Fruit fly (Drosophila melanogaster) whole organism, embryonic: ENCODE measurements around the gene dj-1beta.

ENCODE experiments used
- Bgb ChIP-seq: fragments of 200-800 bp; sonication (Bioruptor generic); IDR thresholded peaks from 2 replicates; pipeline ENCODE4 v1.3.6; 2022; ENCODE audit warnings: missing biosample characterization, missing genetic modification characterization; ENCODE audit not compliant: partially characterized antibody
- CG10654 ChIP-seq: fragments of 200-800 bp; sonication (Bioruptor generic); optimal IDR thresholded peaks from 2 replicates; lab custom pipeline; 2016; ENCODE audit warnings: missing biosample characterization, missing genetic modification characterization
- CG10959 ChIP-seq: fragments of 200-800 bp; sonication (Bioruptor generic); IDR thresholded peaks from 2 replicates; pipeline ENCODE4 v1.3.6; 2022; ENCODE audit warnings: missing biosample characterization, missing genetic modification characterization
- CG12769 ChIP-seq: fragments of 200-800 bp; sonication (Bioruptor generic); optimal IDR thresholded peaks from 2 replicates; lab custom pipeline; 2019; ENCODE audit warnings: missing biosample characterization, mild to moderate bottlenecking, missing genetic modification characterization, moderate library complexity
- CG13287 ChIP-seq: fragments of 200-800 bp; sonication (Bioruptor generic); IDR thresholded peaks from 2 replicates; pipeline ENCODE4 v1.3.6; 2022; ENCODE audit warnings: missing biosample characterization, missing genetic modification characterization; ENCODE audit not compliant: partially characterized antibody
- CG17359 ChIP-seq: fragments of 200-800 bp; sonication (Bioruptor generic); optimal IDR thresholded peaks from 3 replicates; lab custom pipeline; 2018; ENCODE audit warnings: missing biosample characterization, mild to moderate bottlenecking, missing genetic modification characterization, moderate library complexity
- CG17385 ChIP-seq: fragments of 200-800 bp; sonication (Bioruptor generic); optimal IDR thresholded peaks from 3 replicates; lab custom pipeline; 2018; ENCODE audit warnings: missing biosample characterization, mild to moderate bottlenecking, missing genetic modification characterization
- CG18764 ChIP-seq: fragments of 200-800 bp; sonication (Bioruptor generic); optimal IDR thresholded peaks from 3 replicates; lab custom pipeline; 2016; ENCODE audit warnings: missing biosample characterization, missing genetic modification characterization
- CG2202 ChIP-seq: fragments of 200-800 bp; sonication (Bioruptor generic); optimal IDR thresholded peaks from 2 replicates; lab custom pipeline; 2018; ENCODE audit warnings: missing biosample characterization, mild to moderate bottlenecking, missing genetic modification characterization
- CG3726 ChIP-seq: fragments of 200-800 bp; sonication (Bioruptor generic); IDR thresholded peaks from 3 replicates; pipeline ENCODE4, ENCODE4 v1.3.6; 2022; ENCODE audit warnings: missing biosample characterization, missing genetic modification characterization
- CG5180 ChIP-seq: fragments of 200-800 bp; sonication (Bioruptor generic); optimal IDR thresholded peaks from 3 replicates; lab custom pipeline; 2017; ENCODE audit warnings: missing biosample characterization, missing genetic modification characterization, mild to moderate bottlenecking, moderate library complexity, missing genetic modification reagents
- CrebB ChIP-seq: fragments of 200-800 bp; sonication (Bioruptor generic); optimal IDR thresholded peaks from 3 replicates; lab custom pipeline; 2018; ENCODE audit warnings: missing biosample characterization, mild to moderate bottlenecking, missing genetic modification characterization
- Dip2 ChIP-seq: fragments of 200-800 bp; sonication (Bioruptor generic); IDR thresholded peaks from 2 replicates; pipeline ENCODE4 v1.3.6; 2022; ENCODE audit warnings: missing biosample characterization, missing genetic modification characterization
- Drgx ChIP-seq: fragments of 200-800 bp; sonication (Bioruptor generic); IDR thresholded peaks from 2 replicates; pipeline ENCODE4 v1.3.6; 2022; ENCODE audit warnings: missing biosample characterization, missing genetic modification characterization
- Ets65A ChIP-seq: fragments of 200-800 bp; sonication (Bioruptor generic); peaks from one replicate; lab custom pipeline; 2016; ENCODE audit warnings: missing biosample characterization, missing genetic modification characterization
- Gug ChIP-seq: fragments of 200-800 bp; sonication (Bioruptor generic); IDR thresholded peaks from 4 replicates; pipeline ENCODE4 v1.3.6; 2022; ENCODE audit warnings: missing biosample characterization, missing genetic modification characterization
- Hmx ChIP-seq: fragments of 200-800 bp; sonication (Bioruptor generic); optimal IDR thresholded peaks from 2 replicates; lab custom pipeline; 2016; ENCODE audit warnings: missing biosample characterization, missing genetic modification characterization
- Sin3A ChIP-seq: fragments of >200 bp; optimal IDR thresholded peaks from 2 replicates; lab custom pipeline; 2018
- Sox102F ChIP-seq: fragments of 200-800 bp; sonication (Bioruptor generic); optimal IDR thresholded peaks from 2 replicates; lab custom pipeline; 2018; ENCODE audit warnings: missing biosample characterization, mild to moderate bottlenecking, missing genetic modification characterization, moderate library complexity
- Spps ChIP-seq: fragments of 200-800 bp; sonication (Bioruptor generic); optimal IDR thresholded peaks from 2 replicates; lab custom pipeline; 2018; ENCODE audit warnings: missing biosample characterization, mild to moderate bottlenecking, missing genetic modification characterization
- Vsx1 ChIP-seq: fragments of 200-800 bp; sonication (Bioruptor generic); optimal IDR thresholded peaks from 2 replicates; lab custom pipeline; 2017; ENCODE audit warnings: missing biosample characterization, mild to moderate bottlenecking, missing genetic modification characterization, missing genetic modification reagents
- bigmax ChIP-seq: fragments of 200-800 bp; sonication (Bioruptor generic); optimal IDR thresholded peaks from 2 replicates; lab custom pipeline; 2018; ENCODE audit warnings: missing biosample characterization, mild to moderate bottlenecking, missing genetic modification characterization
- bsh ChIP-seq, 2 experiments: fragments of 200-800 bp; sonication (Bioruptor generic); optimal IDR thresholded peaks; 2 replicates each; lab custom pipeline; 2017 to 2018; ENCODE audit warnings: mild to moderate bottlenecking in 2 of 2, missing biosample characterization in 2 of 2, missing genetic modification characterization in 2 of 2, moderate library complexity in 1 of 2
- dmrt11E ChIP-seq: fragments of 200-800 bp; sonication (Bioruptor generic); optimal IDR thresholded peaks from 3 replicates; lab custom pipeline; 2018; ENCODE audit warnings: missing biosample characterization, mild to moderate bottlenecking, missing genetic modification characterization, moderate library complexity
- dmrt99B ChIP-seq: fragments of 200-800 bp; sonication (Bioruptor generic); optimal IDR thresholded peaks from 2 replicates; lab custom pipeline; 2018; ENCODE audit warnings: missing biosample characterization, mild to moderate bottlenecking, missing genetic modification characterization, moderate library complexity
- fd102C ChIP-seq: fragments of 200-800 bp; sonication (Bioruptor generic); optimal IDR thresholded peaks from 2 replicates; lab custom pipeline; 2018; ENCODE audit warnings: missing biosample characterization, mild to moderate bottlenecking, missing genetic modification characterization, moderate library complexity
- gem ChIP-seq: fragments of 200-800 bp; sonication (Bioruptor generic); optimal IDR thresholded peaks from 2 replicates; lab custom pipeline; 2019; ENCODE audit warnings: missing biosample characterization, mild to moderate bottlenecking, missing genetic modification characterization, moderate library complexity
- ham ChIP-seq: fragments of 200-800 bp; sonication (Bioruptor generic); IDR thresholded peaks from 2 replicates; pipeline ENCODE4 v1.3.6; 2022; ENCODE audit warnings: missing biosample characterization, missing genetic modification characterization
- hbn ChIP-seq: fragments of 200-800 bp; sonication (Bioruptor generic); IDR thresholded peaks from 2 replicates; pipeline ENCODE4 v1.3.6; 2022; ENCODE audit warnings: missing biosample characterization, missing genetic modification characterization; ENCODE audit not compliant: partially characterized antibody
- ranshi ChIP-seq: fragments of 200-800 bp; sonication (Bioruptor generic); IDR thresholded peaks from 2 replicates; pipeline ENCODE4 v1.3.6; 2022; ENCODE audit warnings: missing biosample characterization, missing genetic modification characterization
- sens ChIP-seq: fragments of 200-800 bp; sonication (Bioruptor generic); peaks from one replicate; lab custom pipeline; 2016; ENCODE audit warnings: missing biosample characterization, missing genetic modification characterization
- stc ChIP-seq: fragments of 200-800 bp; sonication (Bioruptor generic); IDR thresholded peaks from 2 replicates; pipeline ENCODE4 v1.3.6; 2022; ENCODE audit warnings: missing biosample characterization, missing genetic modification characterization
- stwl ChIP-seq: fragments of 200-800 bp; sonication (Bioruptor generic); optimal IDR thresholded peaks from 3 replicates; lab custom pipeline; 2018; ENCODE audit warnings: missing biosample characterization, mild to moderate bottlenecking, missing genetic modification characterization, moderate library complexity
- vfl ChIP-seq: fragments of 200-800 bp; sonication (Bioruptor generic); optimal IDR thresholded peaks from 2 replicates; lab custom pipeline; 2016; ENCODE audit warnings: missing biosample characterization, missing genetic modification characterization
- zen ChIP-seq: fragments of 200-800 bp; sonication (Bioruptor generic); optimal IDR thresholded peaks from 3 replicates; lab custom pipeline; 2018; ENCODE audit warnings: missing biosample characterization, mild to moderate bottlenecking, missing genetic modification characterization, moderate library complexity

Gene dj-1beta

DNA sequence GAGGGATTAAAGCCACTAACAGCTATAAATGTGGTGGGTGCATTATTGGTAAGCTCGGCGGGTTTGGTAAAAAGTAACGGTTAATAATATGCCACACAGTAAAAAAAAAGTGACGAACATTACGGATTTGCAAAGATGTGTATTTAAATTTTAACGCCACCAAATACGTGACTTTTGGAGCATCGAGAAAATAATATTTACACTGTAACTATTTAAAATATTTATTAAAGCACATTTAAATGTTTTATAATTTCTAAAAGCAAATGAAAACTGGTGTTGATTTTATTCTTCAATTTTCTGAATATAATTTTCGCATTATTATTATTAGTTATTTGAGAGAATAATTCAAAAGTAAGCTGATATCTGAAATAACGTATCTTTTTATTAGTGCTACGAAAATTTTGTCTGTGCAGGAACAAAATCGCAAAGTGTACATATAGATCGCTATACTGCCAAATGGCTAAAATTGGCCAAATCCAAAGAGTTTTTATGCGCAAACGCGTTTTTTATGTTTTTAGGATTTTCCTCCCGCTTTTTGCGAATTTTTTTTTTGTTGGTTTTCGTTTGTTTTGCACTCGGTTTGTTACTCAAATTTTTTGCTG lies 21.6 kb downstream of the dj-1beta start:
- TF ChIP-seq gem (tag; lab: Kevin White, UChicago): peak; percentile 2
- 0 out of 2 replicates have a peak, but pooled peaks have one; percentile 31 for TF ChIP-seq Drgx (GFP tag; lab: Robert Waterston, UW)
- TF ChIP-seq Sox102F (GFP tag; lab: Kevin White, UChicago): peak; percentile 28
- no peak for TF ChIP-seq Hmx (GFP tag; lab: Kevin White, UChicago)

DNA sequence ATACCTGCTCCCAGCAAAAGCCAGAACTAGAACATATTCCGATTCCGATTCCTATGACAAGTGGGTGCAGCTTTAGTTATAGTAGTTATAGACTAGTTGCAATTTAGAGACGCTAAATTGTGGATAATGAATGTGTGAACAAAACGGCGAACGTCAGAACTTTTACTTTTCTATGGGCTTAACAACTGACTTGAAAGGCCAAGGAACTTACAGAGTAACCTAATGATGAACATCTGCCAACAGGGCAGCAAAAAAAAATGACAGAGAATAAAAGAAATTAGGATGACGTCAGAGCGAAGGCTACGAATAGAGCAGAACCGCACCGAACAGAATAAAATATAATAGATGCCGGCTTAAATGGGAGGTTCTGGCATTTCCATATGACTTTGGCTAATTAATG lies 25.2 kb downstream of the dj-1beta start:
- no peak for TF ChIP-seq CG12769
- TF ChIP-seq CG17385: no peak
- TF ChIP-seq Gug (GFP tag; lab: Robert Waterston, UW): no peak
- TF ChIP-seq CrebB (tag; lab: Kevin White, UChicago): no peak
- peak; percentile 92 for TF ChIP-seq Ets65A
- TF ChIP-seq fd102C (GFP tag; lab: Kevin White, UChicago): no peak
- TF ChIP-seq, all 482 proteins: peak for 1

DNA sequence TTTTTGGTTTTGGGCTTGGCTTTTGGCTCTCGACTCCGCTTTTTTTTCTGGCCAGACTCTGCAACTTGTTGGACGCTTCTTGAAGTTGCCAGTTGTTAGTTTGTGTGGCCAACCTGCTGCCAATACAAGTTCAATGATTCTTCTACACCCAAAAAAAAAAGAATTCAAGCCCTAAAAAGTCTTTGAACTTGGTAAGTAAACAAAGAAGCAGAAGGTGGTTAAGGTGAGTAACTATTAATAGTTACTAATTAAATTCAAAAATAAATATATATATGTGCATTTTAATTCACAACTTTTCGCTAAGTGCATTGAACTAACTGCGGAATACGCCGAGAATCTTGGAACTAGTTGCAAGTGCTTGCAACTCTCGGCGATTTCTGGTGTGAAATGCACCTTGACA lies 26.2 kb downstream of the dj-1beta start:
- peak; percentile 66 for TF ChIP-seq Drgx (GFP tag; lab: Robert Waterston, UW)
- no peak for TF ChIP-seq stwl
- TF ChIP-seq sens (GFP tag; lab: Kevin White, UChicago): peak; percentile 38
- TF ChIP-seq ranshi (GFP tag; lab: Robert Waterston, UW): 0 out of 2 replicates have a peak, but pooled peaks have one; percentile 10
- peak in 1 of 2 experiments; percentile 42 for TF ChIP-seq bsh (GFP tag; optimal IDR thresholded peaks at IDR 0.05; lab: Kevin White, UChicago)
- TF ChIP-seq CG5180 (GFP tag; lab: Kevin White, UChicago): peak; percentile 58
- TF ChIP-seq stc: no peak

DNA sequence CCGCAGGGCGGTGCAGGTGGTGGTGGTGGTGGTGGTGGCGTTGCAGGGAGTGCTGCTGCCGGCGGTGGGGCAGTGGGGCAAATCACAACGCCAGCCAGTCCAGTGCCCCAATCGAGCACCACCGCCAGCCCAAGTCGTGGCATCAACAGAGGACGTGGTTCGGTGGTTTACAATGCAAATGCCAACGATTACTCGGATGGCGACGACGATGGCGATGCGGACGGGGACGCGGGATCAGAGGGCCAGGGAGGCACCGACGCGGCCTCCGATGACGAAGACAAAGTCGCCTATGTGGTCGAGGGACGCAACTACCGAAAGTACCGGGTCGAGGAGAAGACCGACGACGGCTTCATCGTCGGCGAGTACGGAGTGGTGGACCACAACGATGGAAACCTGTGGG lies 33.8 kb downstream of the dj-1beta start:
- TF ChIP-seq CG10654 (GFP tag; lab: Kevin White, UChicago) (no peak), hbn (GFP tag; lab: Robert Waterston, UW) (no peak), ham (GFP tag; lab: Robert Waterston, UW) (no peak), dmrt11E (tag; lab: Kevin White, UChicago) (no peak), dmrt99B (tag; lab: Kevin White, UChicago) (no peak), CG13287 (GFP tag; lab: Robert Waterston, UW) (no peak), Bgb (GFP tag; lab: Robert Waterston, UW) (no peak), bigmax (GFP tag; lab: Kevin White, UChicago) (no peak), Dip2 (GFP tag; lab: Robert Waterston, UW) (no peak), Vsx1 (GFP tag; lab: Kevin White, UChicago) (no peak), zen (tag; lab: Kevin White, UChicago) (no peak), Spps (no peak), CG18764 (GFP tag; lab: Kevin White, UChicago) (no peak), CG10959 (GFP tag; lab: Robert Waterston, UW) (no peak), vfl (GFP tag; lab: Kevin White, UChicago) (no peak), CG17359 (tag; lab: Kevin White, UChicago) (no peak), CG2202 (no peak), Sin3A (no peak), CG3726 (GFP tag; lab: Robert Waterston, UW) (no peak)
